Worm (Caenorhabditis elegans) whole organism, late embryonic: ENCODE data around the gene F34D10.8.

Experiments used
- C08G9.2 ChIP-seq: sonication (generic microtip); optimal IDR thresholded peaks from 2 replicates; lab custom pipeline; 2016; ENCODE audit warnings: mild to moderate bottlenecking, missing genetic modification characterization, moderate library complexity, missing compliant biosample characterization
- F13H6.1 ChIP-seq: sonication (generic microtip); optimal IDR thresholded peaks from 2 replicates; lab custom pipeline; 2016; ENCODE audit warnings: missing genetic modification characterization, missing compliant biosample characterization
- K02D7.2 ChIP-seq: sonication (generic microtip); optimal IDR thresholded peaks from 2 replicates; lab custom pipeline; 2017; ENCODE audit warnings: mild to moderate bottlenecking, missing genetic modification characterization, missing compliant biosample characterization
- K09A11.1 ChIP-seq: sonication (generic microtip); optimal IDR thresholded peaks from 2 replicates; lab custom pipeline; 2017; ENCODE audit warnings: antibody characterized with exemption, mild to moderate bottlenecking, missing genetic modification characterization, missing compliant biosample characterization; ENCODE audit not compliant: insufficient read depth
- ceh-14 ChIP-seq: sonication (generic microtip); optimal IDR thresholded peaks from 2 replicates; lab custom pipeline; 2016; ENCODE audit warnings: missing genotype, missing genetic modification characterization, missing compliant biosample characterization
- ceh-18 ChIP-seq: sonication (generic microtip); optimal IDR thresholded peaks from 2 replicates; lab custom pipeline; 2016; ENCODE audit warnings: missing genetic modification characterization, missing compliant biosample characterization
- ceh-19 ChIP-seq: fragments of 200-800 bp; sonication (Bioruptor generic); optimal IDR thresholded peaks from 2 replicates; lab custom pipeline; 2018; ENCODE audit warnings: mild to moderate bottlenecking, missing genetic modification characterization, missing compliant biosample characterization
- ceh-2 ChIP-seq: sonication (generic microtip); optimal IDR thresholded peaks from 2 replicates; lab custom pipeline; 2016; ENCODE audit warnings: missing genotype, missing genetic modification characterization, missing compliant biosample characterization
- ceh-22 ChIP-seq: sonication (generic microtip); optimal IDR thresholded peaks from 2 replicates; lab custom pipeline; 2017; ENCODE audit warnings: missing biosample characterization, missing genetic modification characterization
- ceh-31 ChIP-seq: sonication (generic microtip); optimal IDR thresholded peaks from 2 replicates; lab custom pipeline; 2016; ENCODE audit warnings: missing genetic modification characterization, missing compliant biosample characterization
- ceh-34 ChIP-seq: sonication (generic microtip); optimal IDR thresholded peaks from 2 replicates; lab custom pipeline; 2016; ENCODE audit warnings: mild to moderate bottlenecking, missing genetic modification characterization, missing compliant biosample characterization
- ceh-9 ChIP-seq: sonication (generic microtip); optimal IDR thresholded peaks from 2 replicates; lab custom pipeline; 2016; ENCODE audit warnings: mild to moderate bottlenecking, missing genetic modification characterization, inconsistent platforms, missing compliant biosample characterization
- dmd-4 ChIP-seq: sonication (generic microtip); optimal IDR thresholded peaks from 2 replicates; lab custom pipeline; 2016; ENCODE audit warnings: borderline replicate concordance, missing genetic modification characterization, missing compliant biosample characterization
- elt-2 ChIP-seq: sonication (generic microtip); optimal IDR thresholded peaks from 2 replicates; lab custom pipeline; 2016; ENCODE audit warnings: missing genetic modification reagents, missing genetic modification characterization, missing compliant biosample characterization
- elt-4 ChIP-seq: sonication (generic microtip); optimal IDR thresholded peaks from 2 replicates; lab custom pipeline; 2016; ENCODE audit warnings: missing genetic modification characterization, missing compliant biosample characterization
- ets-4 ChIP-seq: sonication (generic microtip); optimal IDR thresholded peaks from 2 replicates; lab custom pipeline; 2016; ENCODE audit warnings: missing genetic modification characterization, missing compliant biosample characterization
- fkh-10 ChIP-seq: fragments of 150-350 bp; optimal IDR thresholded peaks from 2 replicates; lab custom pipeline; 2014; ENCODE audit warnings: missing biosample characterization, missing genetic modification reagents, missing genetic modification characterization
- hlh-8 ChIP-seq: sonication (generic microtip); optimal IDR thresholded peaks from 2 replicates; lab custom pipeline; 2016; ENCODE audit warnings: missing genotype, missing genetic modification characterization, missing compliant biosample characterization
- lin-11 ChIP-seq: fragments of 200-800 bp; sonication (Bioruptor generic); optimal IDR thresholded peaks from 2 replicates; lab custom pipeline; 2018; ENCODE audit warnings: mild to moderate bottlenecking, missing genetic modification characterization, missing compliant biosample characterization
- madf-2 ChIP-seq: sonication (generic microtip); optimal IDR thresholded peaks from 2 replicates; lab custom pipeline; 2017; ENCODE audit warnings: missing genetic modification characterization, missing compliant biosample characterization
- mec-3 ChIP-seq: sonication (generic microtip); optimal IDR thresholded peaks from 2 replicates; lab custom pipeline; 2016; ENCODE audit warnings: borderline replicate concordance, missing genetic modification characterization, missing compliant biosample characterization
- nfya-1 ChIP-seq: sonication (generic microtip); optimal IDR thresholded peaks from 2 replicates; lab custom pipeline; 2017; ENCODE audit warnings: missing genetic modification characterization, mild to moderate bottlenecking, missing compliant biosample characterization, antibody characterized with exemption, moderate library complexity
- nhr-232 ChIP-seq: sonication (generic microtip); optimal IDR thresholded peaks from 2 replicates; lab custom pipeline; 2016; ENCODE audit warnings: missing genetic modification characterization, missing compliant biosample characterization
- npax-4 ChIP-seq: sonication (generic microtip); optimal IDR thresholded peaks from 2 replicates; lab custom pipeline; 2016; ENCODE audit warnings: missing genetic modification characterization, missing compliant biosample characterization
- pag-3 ChIP-seq: sonication (generic microtip); optimal IDR thresholded peaks from 2 replicates; lab custom pipeline; 2016; ENCODE audit warnings: missing compliant biosample characterization, missing genetic modification characterization, borderline replicate concordance
- pat-9 ChIP-seq: fragments of 200-800 bp; sonication (Bioruptor generic); optimal IDR thresholded peaks from 2 replicates; lab custom pipeline; 2018; ENCODE audit warnings: mild to moderate bottlenecking, missing genetic modification characterization, moderate library complexity, missing compliant biosample characterization
- pax-1 ChIP-seq: fragments of 150-350 bp; optimal IDR thresholded peaks from 2 replicates; lab custom pipeline; 2014; ENCODE audit warnings: missing biosample characterization, missing genetic modification characterization
- pha-2 ChIP-seq: sonication (generic microtip); optimal IDR thresholded peaks from 2 replicates; lab custom pipeline; 2017; ENCODE audit warnings: mild to moderate bottlenecking, missing genetic modification characterization, missing compliant biosample characterization
- pha-4 ChIP-seq: fragments of 150-350 bp; optimal IDR thresholded peaks from 2 replicates; lab custom pipeline; 2018; ENCODE audit warnings: missing biosample characterization, missing genetic modification reagents, missing genetic modification characterization
- pros-1 ChIP-seq: fragments of 150-350 bp; optimal IDR thresholded peaks from 2 replicates; lab custom pipeline; 2014; ENCODE audit warnings: missing biosample characterization, missing genetic modification reagents, missing genetic modification characterization
- ref-2 ChIP-seq: sonication (generic microtip); optimal IDR thresholded peaks from 2 replicates; lab custom pipeline; 2016; ENCODE audit warnings: missing genetic modification characterization, missing compliant biosample characterization
- rnt-1 ChIP-seq: sonication (generic microtip); optimal IDR thresholded peaks from 2 replicates; lab custom pipeline; 2016; ENCODE audit warnings: missing genetic modification characterization, missing compliant biosample characterization
- sdc-2 ChIP-seq: sonication (generic microtip); optimal IDR thresholded peaks from 2 replicates; lab custom pipeline; 2016; ENCODE audit warnings: missing genotype, missing genetic modification characterization, missing compliant biosample characterization
- sox-2 ChIP-seq: fragments of 200-800 bp; sonication (Bioruptor generic); IDR thresholded peaks from 2 replicates; pipeline ENCODE4 v1.3.6; 2022; ENCODE audit warnings: missing genetic modification reagents, missing genetic modification characterization, missing compliant biosample characterization
- sox-4 ChIP-seq: sonication (generic microtip); optimal IDR thresholded peaks from 2 replicates; lab custom pipeline; 2017; ENCODE audit warnings: mild to moderate bottlenecking, missing genetic modification characterization, inconsistent platforms, missing compliant biosample characterization
- syd-9 ChIP-seq: sonication (generic microtip); optimal IDR thresholded peaks from 2 replicates; lab custom pipeline; 2016; ENCODE audit warnings: mild to moderate bottlenecking, missing genetic modification characterization, moderate library complexity, missing compliant biosample characterization
- tbx-2 ChIP-seq: sonication (generic microtip); optimal IDR thresholded peaks from 2 replicates; lab custom pipeline; 2016; ENCODE audit warnings: missing genetic modification characterization, missing compliant biosample characterization
- unc-3 ChIP-seq, 2 experiments: fragments of 200-800 bp in 1 of 2; sonication (Bioruptor generic) in 1 of 2; sonication (generic microtip) in 1 of 2; conservative IDR thresholded peaks in 1 of 2; optimal IDR thresholded peaks in 1 of 2; 2 replicates each; pipeline versions ENCODE4 v1.3.6 to Lab custom; 2016 to 2022; ENCODE audit warnings: missing compliant biosample characterization in 2 of 2, missing genetic modification characterization in 2 of 2, missing genetic modification reagents in 1 of 2
- unc-42 ChIP-seq: sonication (generic microtip); optimal IDR thresholded peaks from 2 replicates; lab custom pipeline; 2016; ENCODE audit warnings: missing genotype, missing genetic modification characterization, missing compliant biosample characterization
- unc-86 ChIP-seq: sonication (generic microtip); optimal IDR thresholded peaks from 2 replicates; lab custom pipeline; 2016; ENCODE audit warnings: missing genetic modification characterization, missing compliant biosample characterization
- ztf-16 ChIP-seq: sonication (generic microtip); optimal IDR thresholded peaks from 2 replicates; lab custom pipeline; 2017; ENCODE audit warnings: missing genetic modification characterization, missing compliant biosample characterization

Gene F34D10.8

DNA sequence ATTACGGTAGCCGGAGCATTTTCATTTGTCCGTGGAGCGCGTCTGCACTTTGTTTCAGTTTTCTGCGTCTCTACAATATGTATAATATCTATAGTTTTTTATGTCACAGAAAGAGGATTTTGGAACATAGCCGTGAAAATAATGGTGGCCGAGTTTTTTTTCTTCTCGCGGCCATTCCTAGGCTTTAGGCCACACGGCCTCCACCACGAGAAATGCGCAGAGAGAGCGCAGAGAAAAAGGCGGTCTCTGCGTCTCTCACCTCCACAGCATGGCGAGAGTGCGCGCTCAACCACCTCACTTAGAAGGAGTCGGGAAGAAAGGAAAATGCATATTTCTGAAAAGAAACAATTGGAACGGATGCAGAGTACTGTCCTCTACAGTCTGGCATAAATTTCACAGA lies 35.2 kb upstream of the F34D10.8 start:
- TF ChIP-seq sox-2 (GFP tag; lab: Robert Waterston, UW) (0 out of 2 replicates have a peak, but pooled peaks have one; percentile 19), ceh-2 (tag; lab: Kevin White, UChicago) (peak; percentile 22), ets-4 (tag; lab: Kevin White, UChicago) (peak; percentile 5), ceh-31 (peak; percentile 44), C08G9.2 (tag; lab: Kevin White, UChicago) (peak; percentile 21)
- TF ChIP-seq, all 69 proteins: peak for 5; not testable (repeated sequence) for 64

ce11 chrIII:3698366-3698765 lies 32.2 kb upstream of the F34D10.8 start:
- no peak for TF ChIP-seq F13H6.1 (tag; lab: Kevin White, UChicago)
- TF ChIP-seq pros-1 (tag; lab: Kevin White, UChicago) = no peak
- no peak for TF ChIP-seq ztf-16 (tag; lab: Kevin White, UChicago)
- TF ChIP-seq lin-11 (tag; lab: Kevin White, UChicago) = no peak
- no peak for TF ChIP-seq npax-4 (tag; lab: Kevin White, UChicago)
- no peak for TF ChIP-seq unc-3 (GFP tag; conservative IDR thresholded peaks at IDR 0.05; lab: Robert Waterston, UW)
- no peak for TF ChIP-seq unc-3 (tag; optimal IDR thresholded peaks at IDR 0.05; lab: Kevin White, UChicago)
- no peak for TF ChIP-seq dmd-4 (tag; lab: Kevin White, UChicago)
- TF ChIP-seq sox-2 (GFP tag; lab: Robert Waterston, UW) = no peak
- no peak for TF ChIP-seq K02D7.2 (tag; lab: Kevin White, UChicago)
- no peak for TF ChIP-seq ceh-18 (tag; lab: Kevin White, UChicago)
- no peak for TF ChIP-seq rnt-1 (tag; lab: Kevin White, UChicago)
- TF ChIP-seq pax-1 = no peak
- TF ChIP-seq nhr-232 (tag; lab: Kevin White, UChicago) = no peak
- no peak for TF ChIP-seq unc-42

ce11 chrIII:3699275-3699674 lies 31.3 kb upstream of the F34D10.8 start, which contains the start of gene cyn-9:
Gene cyn-9 (minus strand): TSS chrIII:3699640.
- TF ChIP-seq elt-4 (tag; lab: Kevin White, UChicago) (no peak), elt-2 (tag; lab: Kevin White, UChicago) (no peak), ceh-22 (no peak), ceh-19 (GFP tag; lab: Kevin White, UChicago) (no peak), pros-1 (tag; lab: Kevin White, UChicago) (no peak), dmd-4 (tag; lab: Kevin White, UChicago) (no peak), rnt-1 (tag; lab: Kevin White, UChicago) (no peak), ceh-34 (tag; lab: Kevin White, UChicago) (no peak), fkh-10 (no peak), syd-9 (tag; lab: Kevin White, UChicago) (no peak), ceh-9 (tag; lab: Kevin White, UChicago) (no peak), K09A11.1 (tag; lab: Kevin White, UChicago) (no peak), ceh-14 (tag; lab: Kevin White, UChicago) (no peak), pax-1 (no peak), ceh-31 (no peak), pag-3 (no peak), hlh-8 (no peak), ref-2 (tag; lab: Kevin White, UChicago) (no peak)

ce11 chrIII:3701411-3702310 lies 28.9 kb upstream of the F34D10.8 start, which contains the start of the genes pdi-1 and C14B1.2:
Gene pdi-1 (minus strand): TSS chrIII:3701461.
Gene C14B1.2 (plus strand): TSS chrIII:3702260.
- TF ChIP-seq sox-4 (no peak), nfya-1 (tag; lab: Kevin White, UChicago) (peak; percentile 56), mec-3 (no peak), tbx-2 (peak; percentile 34), pat-9 (tag; lab: Kevin White, UChicago) (no peak), ceh-9 (tag; lab: Kevin White, UChicago) (no peak), pha-4 (tag; lab: Kevin White, UChicago) (no peak), unc-86 (tag; lab: Kevin White, UChicago) (no peak), ceh-31 (peak; percentile 47), madf-2 (tag; lab: Kevin White, UChicago) (no peak), sdc-2 (tag; lab: Kevin White, UChicago) (no peak), K02D7.2 (tag; lab: Kevin White, UChicago) (no peak), rnt-1 (tag; lab: Kevin White, UChicago) (no peak), pha-2 (tag; lab: Kevin White, UChicago) (no peak), elt-4 (tag; lab: Kevin White, UChicago) (no peak)
